Fruit fly (Drosophila melanogaster) whole organism, wandering third instar larva: ENCODE data around the gene CG32040.
A peak's percentile ranks its signal among the peaks of the same experiment; 100 is the strongest.

Experiments
- Abd-B ChIP-seq: fragments of >200 bp; optimal IDR thresholded peaks from 2 replicates; lab custom pipeline; 2017; ENCODE audit warnings: missing biosample characterization, missing genetic modification characterization
- CG32264 ChIP-seq: fragments of 200-800 bp; sonication (Bioruptor generic); optimal IDR thresholded peaks from 2 replicates; lab custom pipeline; 2016; ENCODE audit warnings: missing biosample characterization, missing genetic modification characterization
- CG9705 ChIP-seq: fragments of 200-800 bp; sonication (Bioruptor generic); optimal IDR thresholded peaks from 2 replicates; lab custom pipeline; 2018; ENCODE audit warnings: missing biosample characterization, mild to moderate bottlenecking, missing genetic modification characterization
- Dfd ChIP-seq: fragments of >200 bp; optimal IDR thresholded peaks from 2 replicates; lab custom pipeline; 2017; ENCODE audit warnings: missing biosample characterization, missing genetic modification characterization
- Dif ChIP-seq: fragments of 200-275, 200-300 bp; sonication (Bioruptor generic); optimal IDR thresholded peaks from 2 replicates; lab custom pipeline; 2018; ENCODE audit warnings: missing biosample characterization, missing genetic modification characterization; ENCODE audit not compliant: partially characterized antibody
- GATAd ChIP-seq: sonication (Bioruptor generic); optimal IDR thresholded peaks from 2 replicates; lab custom pipeline; 2016; ENCODE audit warnings: missing biosample characterization, missing genetic modification characterization
- HLH106 ChIP-seq: fragments of 200-800 bp; optimal IDR thresholded peaks from 3 replicates; lab custom pipeline; 2019; ENCODE audit warnings: missing biosample characterization, mild to moderate bottlenecking, missing genetic modification characterization, moderate library complexity
- Hnf4 ChIP-seq: fragments of 200-800 bp; sonication (Bioruptor generic); optimal IDR thresholded peaks from 2 replicates; lab custom pipeline; 2016; ENCODE audit warnings: missing biosample characterization, mild to moderate bottlenecking, missing genetic modification characterization
- Hr78 ChIP-seq: fragments of >200 bp; optimal IDR thresholded peaks from 2 replicates; lab custom pipeline; 2017; ENCODE audit warnings: missing biosample characterization, missing genetic modification characterization
- Hr83 ChIP-seq: fragments of 200-300 bp; sonication (Bioruptor generic); optimal IDR thresholded peaks from 2 replicates; lab custom pipeline; 2016; ENCODE audit warnings: missing biosample characterization, mild to moderate bottlenecking, missing genetic modification characterization, moderate library complexity; ENCODE audit not compliant: poor library complexity, severe bottlenecking
- Jra ChIP-seq: sonication (Bioruptor generic); optimal IDR thresholded peaks from 2 replicates; lab custom pipeline; 2016; ENCODE audit warnings: missing biosample characterization, missing genetic modification characterization
- Mio ChIP-seq: sonication (Bioruptor generic); optimal IDR thresholded peaks from 2 replicates; lab custom pipeline; 2016; ENCODE audit warnings: missing biosample characterization, missing genetic modification characterization
- Myc ChIP-seq: fragments of >200 bp; optimal IDR thresholded peaks from 2 replicates; lab custom pipeline; 2017
- OdsH ChIP-seq: fragments of 200-800 bp; sonication (Bioruptor generic); optimal IDR thresholded peaks from 2 replicates; lab custom pipeline; 2016; ENCODE audit warnings: missing biosample characterization, mild to moderate bottlenecking, missing genetic modification characterization
- Rel ChIP-seq, 2 experiments: fragments of 200-800 bp; sonication (Bioruptor generic) in 1 of 2; optimal IDR thresholded peaks; 2 replicates in 1 of 2; 3 replicates in 1 of 2; lab custom pipeline; 2016 to 2019; ENCODE audit warnings: mild to moderate bottlenecking in 2 of 2, missing biosample characterization in 2 of 2, missing genetic modification characterization in 2 of 2, moderate library complexity in 1 of 2
- Sp1 ChIP-seq: fragments of 200-800 bp; sonication (Bioruptor generic); optimal IDR thresholded peaks from 3 replicates; lab custom pipeline; 2019; ENCODE audit warnings: missing biosample characterization, mild to moderate bottlenecking, missing genetic modification characterization, moderate library complexity
- br ChIP-seq: fragments of 200-800 bp; sonication (Bioruptor generic); optimal IDR thresholded peaks from 2 replicates; lab custom pipeline; 2016; ENCODE audit warnings: missing biosample characterization, missing genetic modification characterization
- brk ChIP-seq: fragments of 200-800 bp; sonication (Bioruptor generic); optimal IDR thresholded peaks from 2 replicates; lab custom pipeline; 2016; ENCODE audit warnings: missing biosample characterization, mild to moderate bottlenecking, missing genetic modification characterization
- dl ChIP-seq, 2 experiments: fragments of 175-275, 200-275 bp in 1 of 2; fragments of 200-275 bp in 1 of 2; sonication (Bioruptor generic); optimal IDR thresholded peaks; lab custom pipeline; 2018; ENCODE audit warnings: mild to moderate bottlenecking in 2 of 2, missing biosample characterization in 2 of 2, missing genetic modification characterization in 2 of 2, moderate library complexity in 2 of 2; ENCODE audit not compliant: partially characterized antibody in 2 of 2, insufficient read depth in 1 of 2
- dmrt93B ChIP-seq: fragments of 200-800 bp; sonication (Bioruptor generic); optimal IDR thresholded peaks from 2 replicates; lab custom pipeline; 2018; ENCODE audit warnings: missing biosample characterization, mild to moderate bottlenecking, missing genetic modification characterization
- dsf ChIP-seq: sonication (Bioruptor generic); optimal IDR thresholded peaks from 2 replicates; lab custom pipeline; 2016; ENCODE audit warnings: missing biosample characterization, missing genetic modification characterization, borderline replicate concordance
- ey ChIP-seq: fragments of 200-800 bp; sonication (Bioruptor generic); optimal IDR thresholded peaks from 2 replicates; lab custom pipeline; 2016; ENCODE audit warnings: missing biosample characterization, missing genetic modification characterization
- foxo ChIP-seq, 2 experiments: fragments of 200-800 bp; sonication (Bioruptor generic); optimal IDR thresholded peaks; 2 replicates in 1 of 2; 3 replicates in 1 of 2; lab custom pipeline; 2016 to 2017; ENCODE audit warnings: missing biosample characterization in 2 of 2, missing genetic modification characterization in 2 of 2
- fru ChIP-seq: fragments of 200-800 bp; sonication (Bioruptor generic); optimal IDR thresholded peaks from 3 replicates; lab custom pipeline; 2016; ENCODE audit warnings: missing biosample characterization, mild to moderate bottlenecking, missing genetic modification characterization
- h ChIP-seq: fragments of 200-800 bp; sonication (Bioruptor generic); optimal IDR thresholded peaks from 3 replicates; lab custom pipeline; 2016; ENCODE audit warnings: missing biosample characterization, mild to moderate bottlenecking, missing genetic modification characterization
- lola ChIP-seq: fragments of >200 bp; optimal IDR thresholded peaks from 2 replicates; lab custom pipeline; 2017; ENCODE audit warnings: missing biosample characterization, missing genetic modification characterization
- psq ChIP-seq: fragments of 200-800 bp; sonication (Bioruptor generic); optimal IDR thresholded peaks from 3 replicates; lab custom pipeline; 2017; ENCODE audit warnings: missing biosample characterization, mild to moderate bottlenecking, missing genetic modification characterization, moderate library complexity
- rgr ChIP-seq: fragments of 200-800 bp; sonication (Bioruptor generic); optimal IDR thresholded peaks from 3 replicates; lab custom pipeline; 2016; ENCODE audit warnings: missing biosample characterization, mild to moderate bottlenecking, missing genetic modification characterization
- sage ChIP-seq: fragments of 200-800 bp; sonication (Bioruptor generic); optimal IDR thresholded peaks from 2 replicates; lab custom pipeline; 2016; ENCODE audit warnings: missing biosample characterization, mild to moderate bottlenecking, missing genetic modification characterization
- sv ChIP-seq: fragments of 200-800 bp; sonication (Bioruptor generic); optimal IDR thresholded peaks from 3 replicates; lab custom pipeline; 2016; ENCODE audit warnings: missing biosample characterization, missing genetic modification characterization
- tai ChIP-seq: sonication (Bioruptor generic); optimal IDR thresholded peaks from 2 replicates; lab custom pipeline; 2016; ENCODE audit warnings: missing biosample characterization, missing genetic modification characterization

Gene CG32040

DNA sequence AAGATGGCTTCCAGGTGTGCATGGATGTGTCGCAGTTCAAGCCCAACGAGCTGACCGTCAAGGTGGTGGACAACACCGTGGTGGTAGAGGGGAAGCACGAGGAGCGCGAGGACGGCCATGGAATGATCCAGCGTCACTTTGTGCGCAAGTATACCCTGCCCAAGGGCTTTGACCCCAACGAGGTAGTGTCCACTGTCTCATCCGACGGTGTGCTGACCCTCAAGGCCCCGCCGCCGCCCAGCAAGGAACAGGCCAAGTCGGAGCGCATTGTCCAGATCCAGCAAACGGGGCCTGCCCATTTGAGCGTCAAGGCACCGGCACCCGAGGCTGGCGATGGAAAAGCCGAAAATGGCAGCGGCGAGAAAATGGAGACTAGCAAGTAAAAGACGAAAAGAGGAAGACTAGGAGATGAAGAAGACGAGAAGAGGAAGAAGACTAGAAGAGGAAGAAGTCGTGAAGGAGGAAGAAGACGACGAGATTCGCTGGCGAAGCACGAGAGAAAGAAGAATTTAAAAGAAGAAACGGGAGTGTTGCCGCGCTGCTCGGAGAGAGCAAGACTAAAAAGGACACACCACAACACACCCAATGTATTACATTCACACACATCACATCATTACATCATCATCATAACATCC lies 30.7 kb downstream of the CG32040 start:
- TF ChIP-seq CG9705 (GFP tag; lab: Kevin White, UChicago) (no peak), sv (GFP tag; lab: Kevin White, UChicago) (no peak), psq (GFP tag; lab: Kevin White, UChicago) (peak; percentile 54), sage (GFP tag; lab: Kevin White, UChicago) (no peak), Sp1 (GFP tag; lab: Kevin White, UChicago) (no peak), ey (GFP tag; lab: Kevin White, UChicago) (no peak), Dif (GFP tag; lab: Kevin White, UChicago) (no peak), brk (no peak), dmrt93B (GFP tag; lab: Kevin White, UChicago) (no peak)

DNA sequence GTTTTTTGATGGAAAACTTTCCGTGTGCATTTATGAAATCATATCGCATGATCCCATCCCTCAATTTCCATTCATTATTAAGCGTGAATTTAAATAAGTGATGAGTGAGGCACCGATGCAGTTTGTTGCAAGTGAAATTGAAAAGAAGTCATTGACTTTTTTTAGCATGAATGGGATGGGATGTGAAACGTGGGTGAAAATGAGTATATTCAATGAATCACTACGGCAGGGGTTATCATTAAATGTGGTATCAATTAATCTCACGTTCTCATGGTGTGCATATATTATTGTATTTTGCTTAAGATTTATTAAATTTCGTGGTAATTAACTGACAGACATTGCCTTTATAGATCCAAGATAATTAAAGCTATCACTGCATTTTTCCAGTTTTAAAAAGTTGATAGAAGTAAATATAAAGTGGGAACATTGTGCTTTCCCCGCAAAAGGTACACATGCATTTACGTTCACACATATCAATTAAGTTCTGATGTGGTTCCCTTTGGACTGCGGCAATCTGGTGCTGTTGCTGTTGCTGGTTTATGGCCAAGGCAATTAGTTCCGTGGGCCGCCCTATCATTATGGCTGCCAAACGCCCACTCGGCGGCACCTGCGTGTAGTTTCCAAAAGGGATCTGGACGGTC lies 37.6 kb downstream of the CG32040 start:
- no peak for TF ChIP-seq Rel (GFP tag; optimal IDR thresholded peaks at IDR 0.05; lab: Kevin White, UChicago)
- peak; percentile 87 for TF ChIP-seq Rel (tag; optimal IDR thresholded peaks at IDR 0.05; lab: Kevin White, UChicago)
- TF ChIP-seq OdsH (GFP tag; lab: Kevin White, UChicago) = no peak

DNA sequence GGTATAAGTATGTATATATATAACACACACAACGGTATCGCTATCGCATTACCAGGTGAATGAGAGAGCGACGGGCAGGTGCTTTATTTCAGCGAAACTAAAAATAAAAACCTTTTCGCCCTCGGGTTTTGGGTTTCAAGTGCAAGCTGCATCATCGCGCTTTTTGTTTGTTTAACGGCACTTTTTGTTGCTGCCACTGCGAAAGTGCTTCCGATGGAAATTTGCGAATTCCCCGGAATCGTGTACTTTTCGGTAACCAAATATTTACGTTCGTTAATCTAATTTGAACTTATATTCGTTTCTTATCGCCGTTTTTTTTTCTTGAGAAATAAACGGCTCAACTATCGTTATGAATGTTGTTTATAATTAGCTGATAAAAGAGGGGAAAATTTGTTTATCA lies 42.2 kb downstream of the CG32040 start:
- TF ChIP-seq Hr78 (no peak), br (GFP tag; lab: Kevin White, UChicago) (no peak), Rel (GFP tag; optimal IDR thresholded peaks at IDR 0.05; lab: Kevin White, UChicago) (no peak), Rel (tag; optimal IDR thresholded peaks at IDR 0.05; lab: Kevin White, UChicago) (peak; percentile 98), fru (GFP tag; lab: Kevin White, UChicago) (no peak), dsf (GFP tag; lab: Kevin White, UChicago) (no peak), sage (GFP tag; lab: Kevin White, UChicago) (no peak)

DNA sequence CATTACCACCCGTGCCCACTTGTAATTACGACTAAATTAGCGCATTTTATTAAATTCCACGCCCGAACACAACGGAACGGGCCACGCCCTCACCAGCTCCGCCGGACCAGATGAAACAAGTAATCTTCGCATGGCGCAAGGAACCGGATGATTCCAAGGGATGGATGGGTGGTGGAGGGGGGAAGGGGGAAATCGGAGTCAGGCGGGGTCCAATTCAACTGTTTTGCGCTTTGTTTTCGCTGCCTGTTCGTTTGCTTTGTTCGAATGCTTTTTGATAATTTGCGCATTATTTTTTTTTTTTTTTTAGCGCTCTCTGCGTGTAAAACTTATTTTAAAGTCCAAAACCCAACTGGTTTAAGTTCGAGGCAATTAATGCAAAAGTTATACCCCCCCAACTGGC lies 42.9 kb downstream of the CG32040 start:
- no peak for TF ChIP-seq foxo (GFP tag; optimal IDR thresholded peaks at IDR 0.05; lab: Kevin White, UChicago)
- peak; percentile 76 for TF ChIP-seq psq (GFP tag; lab: Kevin White, UChicago)
- TF ChIP-seq Dfd (GFP tag; lab: Kevin White, UChicago) = peak; percentile 8
- TF ChIP-seq ey (GFP tag; lab: Kevin White, UChicago) = no peak

DNA sequence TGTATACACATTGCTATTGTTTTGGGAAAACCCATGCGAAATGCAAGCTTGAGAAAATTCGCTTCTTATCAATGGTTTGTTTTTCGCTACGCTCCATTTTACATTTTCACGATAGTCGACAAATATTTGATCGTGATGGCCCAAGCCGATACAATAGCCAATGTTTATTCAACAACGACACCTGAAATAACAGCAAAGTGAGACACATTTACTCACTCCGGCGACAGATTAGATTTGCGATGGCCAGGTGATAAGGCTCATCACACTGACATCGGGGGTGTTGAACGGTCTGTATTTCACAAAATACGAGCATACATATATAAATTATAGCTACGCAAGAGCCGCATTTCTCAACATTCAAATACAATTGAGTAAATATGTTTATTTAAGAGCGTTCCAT lies 43.3 kb downstream of the CG32040 start:
- TF ChIP-seq Rel (GFP tag; optimal IDR thresholded peaks at IDR 0.05; lab: Kevin White, UChicago) = peak; percentile 19
- peak; percentile 84 for TF ChIP-seq Rel (tag; optimal IDR thresholded peaks at IDR 0.05; lab: Kevin White, UChicago)
- TF ChIP-seq Dif (GFP tag; lab: Kevin White, UChicago) = no peak
- peak; percentile 55 for TF ChIP-seq OdsH (GFP tag; lab: Kevin White, UChicago)
- TF ChIP-seq tai = peak; percentile 69
- peak; percentile 8 for TF ChIP-seq GATAd (GFP tag; lab: Kevin White, UChicago)
- no peak for TF ChIP-seq Myc (lab: Kevin White, UChicago)
- TF ChIP-seq dl (GFP tag; optimal IDR thresholded peaks at IDR 0.05; lab: Kevin White, UChicago; ENCODE audit: insufficient read depth in 1 of 2, partially characterized antibody in 2 of 2) = no peak
- TF ChIP-seq sv (GFP tag; lab: Kevin White, UChicago) = no peak
- TF ChIP-seq br (GFP tag; lab: Kevin White, UChicago) = peak; percentile 43
- TF ChIP-seq Sp1 (GFP tag; lab: Kevin White, UChicago) = peak; percentile 38
- TF ChIP-seq fru (GFP tag; lab: Kevin White, UChicago) = peak; percentile 20
- peak; percentile 23 for TF ChIP-seq brk
- no peak for TF ChIP-seq psq (GFP tag; lab: Kevin White, UChicago)
- TF ChIP-seq Mio (GFP tag; lab: Kevin White, UChicago) = no peak
- TF ChIP-seq Hr83 (GFP tag; lab: Kevin White, UChicago) = peak; percentile 97
- no peak for TF ChIP-seq dsf (GFP tag; lab: Kevin White, UChicago)
- peak; percentile 40 for TF ChIP-seq Hnf4 (GFP tag; lab: Kevin White, UChicago)
- TF ChIP-seq sage (GFP tag; lab: Kevin White, UChicago) = no peak
- no peak for TF ChIP-seq Dfd (GFP tag; lab: Kevin White, UChicago)
- peak; percentile 68 for TF ChIP-seq rgr
- peak; percentile 38 for TF ChIP-seq Jra (GFP tag; lab: Kevin White, UChicago)
- peak; percentile 20 for TF ChIP-seq ey (GFP tag; lab: Kevin White, UChicago)
- TF ChIP-seq CG32264 (GFP tag; lab: Kevin White, UChicago) = peak; percentile 46
- peak; percentile 11 for TF ChIP-seq HLH106 (tag; lab: Kevin White, UChicago)
- peak; percentile 75 for TF ChIP-seq h
- no peak for TF ChIP-seq dmrt93B (GFP tag; lab: Kevin White, UChicago)
- TF ChIP-seq lola (GFP tag; lab: Kevin White, UChicago) = no peak
- no peak for TF ChIP-seq Abd-B
- peak in 1 of 2 experiments; percentile 51 for TF ChIP-seq foxo (GFP tag; optimal IDR thresholded peaks at IDR 0.05; lab: Kevin White, UChicago)
